Worm (Caenorhabditis elegans): ENCODE results near the gene swd-2.2.

The swd-2.2 gene

ce11 chrIV:7817852-7818251, 43.6 kb downstream of the swd-2.2 start, which contains the start of gene ric-3:
Gene ric-3 (plus strand): TSS chrIV:7818251.
- TF ChIP-seq mdl-1 (tag; optimal IDR thresholded peaks at IDR 0.05) = peak in 1 of 2 experiments; percentile 45
- TF ChIP-seq zag-1 (tag; optimal IDR thresholded peaks at IDR 0.05) = no peak
- no peak for TF ChIP-seq zip-2 (tag; optimal IDR thresholded peaks at IDR 0.05)
- peak; percentile 22 for TF ChIP-seq nhr-48 (tag; optimal IDR thresholded peaks at IDR 0.05)
- TF ChIP-seq egl-27 (tag; optimal IDR thresholded peaks at IDR 0.05) = no peak
- TF ChIP-seq F49E8.2 (tag; optimal IDR thresholded peaks at IDR 0.05; ENCODE audit: borderline replicate concordance) = no peak
- 0 out of 2 replicates have a peak, but pooled peaks have one; percentile 19 for TF ChIP-seq ctbp-1 (GFP tag; IDR thresholded peaks at IDR 0.05)
- peak; percentile 58 for TF ChIP-seq ceh-28 (tag; optimal IDR thresholded peaks at IDR 0.05)
- TF ChIP-seq tag-97 (GFP tag; IDR thresholded peaks at IDR 0.05) = no peak
- peak; percentile 38 for TF ChIP-seq mep-1 (tag; optimal IDR thresholded peaks at IDR 0.05)
- no peak for TF ChIP-seq lin-15B (tag; optimal IDR thresholded peaks at IDR 0.05)
- TF ChIP-seq ces-1 (GFP tag; optimal IDR thresholded peaks at IDR 0.05) = peak; percentile 24
- TF ChIP-seq F37D6.2 (tag; optimal IDR thresholded peaks at IDR 0.05) = peak; percentile 29
- peak; percentile 71 for TF ChIP-seq rbr-2 (tag; optimal IDR thresholded peaks at IDR 0.05)
- TF ChIP-seq Y105C5A.15 (GFP tag; IDR thresholded peaks at IDR 0.05) = no peak
- peak; percentile 34 for TF ChIP-seq hlh-30 (tag; optimal IDR thresholded peaks at IDR 0.05; ENCODE audit: insufficient read depth)
- no peak for TF ChIP-seq lir-3 (tag; optimal IDR thresholded peaks at IDR 0.05)
- TF ChIP-seq hmg-1.1 (GFP tag; IDR thresholded peaks at IDR 0.05) = peak; percentile 69
- peak; percentile 12 for TF ChIP-seq dpl-1 (GFP tag; optimal IDR thresholded peaks at IDR 0.05)
- TF ChIP-seq daf-16 (GFP tag; optimal IDR thresholded peaks at IDR 0.05) = peak in 1 of 2 experiments; percentile 28
- no peak for TF ChIP-seq daf-16 (tag; optimal IDR thresholded peaks at IDR 0.05)
- TF ChIP-seq unc-62 (GFP tag; optimal IDR thresholded peaks at IDR 0.05 in 1 of 2) = peak in 1 of 2 experiments; percentile 98
- no peak for TF ChIP-seq unc-62 (tag; optimal IDR thresholded peaks at IDR 0.05)
- TF ChIP-seq lsy-2 (tag; optimal IDR thresholded peaks at IDR 0.05) = peak in 1 of 2 experiments; percentile 70
- TF ChIP-seq ztf-11 (tag; optimal IDR thresholded peaks at IDR 0.05) = no peak
- no peak for TF ChIP-seq F26F4.8 (GFP tag; conservative IDR thresholded peaks at IDR 0.05)
- no peak for TF ChIP-seq zip-11 (GFP tag; IDR thresholded peaks at IDR 0.05)
- no peak for TF ChIP-seq mxl-2 (GFP tag; conservative IDR thresholded peaks at IDR 0.05)
- TF ChIP-seq nhr-25 (tag; optimal IDR thresholded peaks at IDR 0.05; ENCODE audit: borderline replicate concordance, insufficient read depth) = no peak
- TF ChIP-seq aha-1 (tag) = peak; percentile 64
- TF ChIP-seq ceh-20 (GFP tag; IDR thresholded peaks at IDR 0.05) = no peak
- no peak for TF ChIP-seq spr-3 (GFP tag; optimal IDR thresholded peaks at IDR 0.05)
- TF ChIP-seq hlh-11 (tag; optimal IDR thresholded peaks at IDR 0.05) = peak; percentile 61
- no peak for TF ChIP-seq fkh-10 (GFP tag; optimal IDR thresholded peaks at IDR 0.05)
- TF ChIP-seq ztf-7 (tag; optimal IDR thresholded peaks at IDR 0.05) = no peak
- no peak for TF ChIP-seq vab-7 (GFP tag; IDR thresholded peaks at IDR 0.05)
- no peak for TF ChIP-seq unc-130 (GFP tag; optimal IDR thresholded peaks at IDR 0.05)
- no peak for TF ChIP-seq lin-13 (GFP tag; optimal IDR thresholded peaks at IDR 0.05)
- no peak for TF ChIP-seq nhr-237 (tag; optimal IDR thresholded peaks at IDR 0.05)
- TF ChIP-seq mes-2 (tag; optimal IDR thresholded peaks at IDR 0.05; ENCODE audit: poor library complexity, severe bottlenecking) = peak; percentile 45
- no peak for TF ChIP-seq Y75B8A.6 (GFP tag; IDR thresholded peaks at IDR 0.05)
- TF ChIP-seq nhr-11 (tag; optimal IDR thresholded peaks at IDR 0.05) = peak; percentile 73

ce11 chrIV:7822524-7822923, 48.3 kb downstream of the swd-2.2 start, which contains the start of gene T14A8.2:
Gene T14A8.2 (minus strand): TSS chrIV:7822624.
- TF ChIP-seq Y5F2A.4 (GFP tag; optimal IDR thresholded peaks at IDR 0.05) (no peak), F49E8.2 (tag; optimal IDR thresholded peaks at IDR 0.05; ENCODE audit: borderline replicate concordance) (no peak), Y105C5A.15 (GFP tag; IDR thresholded peaks at IDR 0.05) (no peak), fkh-10 (GFP tag; optimal IDR thresholded peaks at IDR 0.05) (no peak), madf-9 (GFP tag; conservative IDR thresholded peaks at IDR 0.05) (no peak), ZK337.2 (GFP tag; IDR thresholded peaks at IDR 0.05) (no peak), daf-19 (GFP tag; conservative IDR thresholded peaks at IDR 0.05) (no peak), zfp-3 (GFP tag; conservative IDR thresholded peaks at IDR 0.05) (no peak), lsy-2 (tag; optimal IDR thresholded peaks at IDR 0.05) (no peak), nhr-102 (tag; optimal IDR thresholded peaks at IDR 0.05) (no peak), D1046.2 (GFP tag; IDR thresholded peaks at IDR 0.05) (no peak), zfp-2 (tag; optimal IDR thresholded peaks at IDR 0.05) (no peak), ceh-62 (tag; optimal IDR thresholded peaks at IDR 0.05) (no peak)

Data from whole organism, L4 larva.